Worm (Caenorhabditis elegans) whole organism, young adult: ENCODE measurements around the gene C15H11.10.
A peak's percentile ranks its signal among the peaks of the same experiment; 100 is the strongest.

Experiments used
- B0019.2 ChIP-seq: fragments of 200-800 bp; sonication (Bioruptor generic); conservative IDR thresholded peaks from 2 replicates; pipeline ENCODE4 v1.3.6; 2022; ENCODE audit warnings: missing genetic modification reagents, missing genetic modification characterization, missing compliant biosample characterization
- B0336.3 ChIP-seq: fragments of 200-800 bp; sonication (Bioruptor generic); IDR thresholded peaks from 2 replicates; pipeline ENCODE4 v1.3.6; 2022; ENCODE audit warnings: missing genetic modification characterization, missing compliant biosample characterization
- C06A6.2 ChIP-seq: fragments of 200-800 bp; sonication (Bioruptor generic); conservative IDR thresholded peaks from 2 replicates; pipeline ENCODE4 v1.3.6; 2022; ENCODE audit warnings: missing genetic modification characterization, missing compliant biosample characterization
- F10E7.11 ChIP-seq: sonication (generic microtip); optimal IDR thresholded peaks from 2 replicates; lab custom pipeline; 2017; ENCODE audit warnings: mild to moderate bottlenecking, missing genetic modification characterization, moderate library complexity, missing compliant biosample characterization
- F22D6.2 ChIP-seq: sonication (generic microtip); optimal IDR thresholded peaks from 2 replicates; lab custom pipeline; 2016; ENCODE audit warnings: mild to moderate bottlenecking, missing genetic modification characterization, missing compliant biosample characterization
- F39B2.1 ChIP-seq: fragments of 200-800 bp; sonication (Bioruptor generic); IDR thresholded peaks from 2 replicates; pipeline ENCODE4 v1.3.6; 2022; ENCODE audit warnings: missing genetic modification reagents, missing genetic modification characterization, missing compliant biosample characterization
- F52B5.7 ChIP-seq: sonication (generic microtip); optimal IDR thresholded peaks from 2 replicates; lab custom pipeline; 2016; ENCODE audit warnings: mild to moderate bottlenecking, missing genetic modification characterization, missing compliant biosample characterization
- K11D2.4 ChIP-seq: fragments of 200-800 bp; sonication (Bioruptor generic); IDR thresholded peaks from 2 replicates; pipeline ENCODE4 v1.3.6; 2022; ENCODE audit warnings: missing genetic modification reagents, missing genetic modification characterization, missing compliant biosample characterization
- K12H6.12 ChIP-seq: fragments of 200-800 bp; sonication (Bioruptor generic); optimal IDR thresholded peaks from 2 replicates; lab custom pipeline; 2018; ENCODE audit warnings: mild to moderate bottlenecking, missing genetic modification characterization, missing compliant biosample characterization
- T07F8.4 ChIP-seq: sonication (generic microtip); optimal IDR thresholded peaks from 2 replicates; lab custom pipeline; 2016; ENCODE audit warnings: mild to moderate bottlenecking, missing genetic modification characterization, moderate library complexity, missing compliant biosample characterization
- T26A5.8 ChIP-seq: sonication (generic microtip); optimal IDR thresholded peaks from 2 replicates; lab custom pipeline; 2016; ENCODE audit warnings: missing genetic modification characterization, missing compliant biosample characterization
- Y53F4B.3 ChIP-seq: fragments of 200-800 bp; sonication (Bioruptor generic); IDR thresholded peaks from 2 replicates; pipeline ENCODE4 v1.3.6; 2022; ENCODE audit warnings: missing genetic modification reagents, missing genetic modification characterization, missing compliant biosample characterization
- Y53G8AR.9 ChIP-seq: fragments of 200-800 bp; sonication (Bioruptor generic); conservative IDR thresholded peaks from 2 replicates; pipeline ENCODE4 v1.3.6; 2022; ENCODE audit warnings: missing genetic modification reagents, missing genetic modification characterization, missing compliant biosample characterization
- akir-1 ChIP-seq: fragments of 200-800 bp; sonication (Bioruptor generic); optimal IDR thresholded peaks from 2 replicates; lab custom pipeline; 2018; ENCODE audit warnings: mild to moderate bottlenecking, missing genetic modification characterization, moderate library complexity, missing compliant biosample characterization
- ama-1 ChIP-seq, 3 experiments: fragments of 150-350 bp in 1 of 3; sonication (generic microtip) in 2 of 3; optimal IDR thresholded peaks; 2 replicates each; lab custom pipeline; 2014 to 2018; ENCODE audit warnings: missing biosample characterization in 2 of 3, missing genetic modification characterization in 2 of 3, missing genetic modification reagents in 2 of 3
- aptf-3 ChIP-seq: fragments of 200-800 bp; sonication (Bioruptor generic); IDR thresholded peaks from 2 replicates; pipeline ENCODE4 v1.3.6; 2022; ENCODE audit warnings: missing genetic modification characterization, missing compliant biosample characterization
- attf-5 ChIP-seq: fragments of 200-800 bp; sonication (Bioruptor generic); optimal IDR thresholded peaks from 2 replicates; lab custom pipeline; 2018; ENCODE audit warnings: mild to moderate bottlenecking, missing genetic modification characterization, missing compliant biosample characterization
- bed-1 ChIP-seq: fragments of 200-800 bp; sonication (Bioruptor generic); IDR thresholded peaks from 2 replicates; pipeline ENCODE4 v1.3.6; 2022; ENCODE audit warnings: missing genetic modification reagents, missing genetic modification characterization, missing compliant biosample characterization
- bed-2 ChIP-seq: fragments of 200-800 bp; sonication (Bioruptor generic); IDR thresholded peaks from 2 replicates; pipeline ENCODE4 v1.3.6; 2022; ENCODE audit warnings: missing genetic modification reagents, missing genetic modification characterization, missing compliant biosample characterization
- cebp-2 ChIP-seq: fragments of 200-800 bp; sonication (Bioruptor generic); IDR thresholded peaks from 2 replicates; pipeline ENCODE4 v1.3.6; 2022; ENCODE audit warnings: missing genetic modification characterization, missing compliant biosample characterization
- ceh-100 ChIP-seq: fragments of 200-800 bp; sonication (Bioruptor generic); IDR thresholded peaks from 2 replicates; pipeline ENCODE4 v1.3.6; 2022; ENCODE audit warnings: missing genetic modification reagents, missing genetic modification characterization, missing compliant biosample characterization
- chd-7 ChIP-seq: sonication (generic microtip); optimal IDR thresholded peaks from 2 replicates; lab custom pipeline; 2016; ENCODE audit warnings: mild to moderate bottlenecking, missing genetic modification characterization, moderate library complexity, missing compliant biosample characterization
- egl-44 ChIP-seq: fragments of 200-800 bp; sonication (Bioruptor generic); IDR thresholded peaks from 2 replicates; pipeline ENCODE4 v1.3.6; 2022; ENCODE audit warnings: missing genetic modification reagents, missing genetic modification characterization, missing compliant biosample characterization
- egrh-3 ChIP-seq: fragments of 200-800 bp; sonication (Bioruptor generic); IDR thresholded peaks from 2 replicates; pipeline ENCODE4 v1.3.6; 2022; ENCODE audit warnings: missing genetic modification reagents, missing genetic modification characterization, missing compliant biosample characterization
- ekl-4 ChIP-seq: fragments of 200-800 bp; sonication (Bioruptor generic); IDR thresholded peaks from 2 replicates; pipeline ENCODE4 v1.3.6; 2022; ENCODE audit warnings: missing genetic modification reagents, missing genetic modification characterization, missing compliant biosample characterization
- fkh-3 ChIP-seq: sonication (generic microtip); optimal IDR thresholded peaks from 2 replicates; lab custom pipeline; 2016; ENCODE audit warnings: mild to moderate bottlenecking, missing genetic modification characterization, missing compliant biosample characterization
- him-1 ChIP-seq: sonication (generic microtip); optimal IDR thresholded peaks from 2 replicates; lab custom pipeline; 2016; ENCODE audit warnings: missing genotype, missing genetic modification reagents, missing genetic modification characterization, missing compliant biosample characterization
- hlh-12 ChIP-seq: sonication (generic microtip); optimal IDR thresholded peaks from 2 replicates; lab custom pipeline; 2016; ENCODE audit warnings: missing genetic modification characterization, missing compliant biosample characterization
- hmg-1.2 ChIP-seq: fragments of 200-800 bp; sonication (Bioruptor generic); IDR thresholded peaks from 2 replicates; pipeline ENCODE4 v1.3.6; 2022; ENCODE audit warnings: missing genetic modification reagents, missing genetic modification characterization, missing compliant biosample characterization
- let-607 ChIP-seq, 2 experiments: fragments of 200-800 bp in 1 of 2; sonication (Bioruptor generic) in 1 of 2; sonication (generic microtip) in 1 of 2; optimal IDR thresholded peaks; 2 replicates each; lab custom pipeline; 2016 to 2018; ENCODE audit warnings: mild to moderate bottlenecking in 2 of 2, missing compliant biosample characterization in 2 of 2, missing genetic modification characterization in 2 of 2, moderate library complexity in 2 of 2, missing genotype in 1 of 2
- lin-35 ChIP-seq, 3 experiments: fragments of 150-350 bp in 2 of 3; sonication (generic microtip) in 1 of 3; optimal IDR thresholded peaks; 2 replicates each; lab custom pipeline; 2014 to 2018; ENCODE audit warnings: missing biosample characterization in 3 of 3, missing genetic modification characterization in 3 of 3, missing genetic modification reagents in 3 of 3
- lin-40 ChIP-seq: sonication (generic microtip); optimal IDR thresholded peaks from 2 replicates; lab custom pipeline; 2016; ENCODE audit warnings: missing genetic modification characterization, mild to moderate bottlenecking, missing compliant biosample characterization, missing genotype, missing genetic modification reagents
- lsl-1 ChIP-seq: fragments of 200-800 bp; sonication (Bioruptor generic); optimal IDR thresholded peaks from 2 replicates; lab custom pipeline; 2018; ENCODE audit warnings: mild to moderate bottlenecking, missing genetic modification characterization, moderate library complexity, missing compliant biosample characterization
- mel-28 ChIP-seq: sonication (generic microtip); optimal IDR thresholded peaks from 2 replicates; lab custom pipeline; 2016; ENCODE audit warnings: borderline replicate concordance, mild to moderate bottlenecking, missing genetic modification characterization, missing compliant biosample characterization
- mes-4 ChIP-seq: sonication (generic microtip); optimal IDR thresholded peaks from 2 replicates; lab custom pipeline; 2016; ENCODE audit warnings: missing genotype, missing genetic modification characterization, missing compliant biosample characterization
- nfyb-1 ChIP-seq: fragments of 200-800 bp; sonication (Bioruptor generic); IDR thresholded peaks from 2 replicates; pipeline ENCODE4 v1.3.6; 2022; ENCODE audit warnings: missing genetic modification reagents, missing genetic modification characterization, missing compliant biosample characterization
- nhr-80 ChIP-seq: sonication (generic microtip); optimal IDR thresholded peaks from 2 replicates; lab custom pipeline; 2016; ENCODE audit warnings: missing genetic modification characterization, missing compliant biosample characterization
- nhr-90 ChIP-seq: sonication (generic microtip); optimal IDR thresholded peaks from 2 replicates; lab custom pipeline; 2016; ENCODE audit warnings: missing genotype, mild to moderate bottlenecking, missing genetic modification characterization, missing compliant biosample characterization
- pbrm-1 ChIP-seq: fragments of 200-800 bp; sonication (Bioruptor generic); IDR thresholded peaks from 2 replicates; pipeline ENCODE4 v1.3.6; 2022; ENCODE audit warnings: missing genetic modification reagents, missing genetic modification characterization, missing compliant biosample characterization
- pha-4 ChIP-seq: fragments of 150-350 bp; sonication (generic microtip); optimal IDR thresholded peaks from 2 replicates; lab custom pipeline; 2014; ENCODE audit warnings: missing biosample characterization, missing genetic modification reagents, missing genetic modification characterization
- snpc-3.4 ChIP-seq: sonication (generic microtip); optimal IDR thresholded peaks from 2 replicates; lab custom pipeline; 2017; ENCODE audit warnings: missing genetic modification characterization, mild to moderate bottlenecking, missing compliant biosample characterization, antibody characterized with exemption, moderate library complexity, missing genotype, missing genetic modification reagents
- sptf-2 ChIP-seq: fragments of 200-800 bp; sonication (Bioruptor generic); optimal IDR thresholded peaks from 2 replicates; lab custom pipeline; 2018; ENCODE audit warnings: mild to moderate bottlenecking, missing genetic modification characterization, missing compliant biosample characterization
- tlf-1 ChIP-seq: fragments of 200-800 bp; sonication (Bioruptor generic); optimal IDR thresholded peaks from 2 replicates; lab custom pipeline; 2018; ENCODE audit warnings: mild to moderate bottlenecking, missing genetic modification characterization, missing compliant biosample characterization
- unc-62 ChIP-seq: fragments of 150-350 bp; optimal IDR thresholded peaks from 2 replicates; lab custom pipeline; 2014; ENCODE audit warnings: missing biosample characterization, missing genetic modification reagents, missing genetic modification characterization
- zim-3 ChIP-seq: sonication (generic microtip); optimal IDR thresholded peaks from 2 replicates; lab custom pipeline; 2017; ENCODE audit warnings: mild to moderate bottlenecking, missing genetic modification characterization, moderate library complexity, missing compliant biosample characterization
- ztf-18 ChIP-seq: sonication (generic microtip); optimal IDR thresholded peaks from 2 replicates; lab custom pipeline; 2016; ENCODE audit warnings: missing genotype, mild to moderate bottlenecking, missing genetic modification characterization, missing compliant biosample characterization
- ztf-25 ChIP-seq: fragments of 200-800 bp; sonication (Bioruptor generic); IDR thresholded peaks from 2 replicates; pipeline ENCODE4 v1.3.6; 2022; ENCODE audit warnings: missing genetic modification reagents, missing genetic modification characterization, missing compliant biosample characterization
- ztf-6 ChIP-seq: fragments of 200-800 bp; sonication (Bioruptor generic); IDR thresholded peaks from 2 replicates; pipeline ENCODE4 v1.3.6; 2022; ENCODE audit warnings: missing genetic modification reagents, missing genetic modification characterization, missing compliant biosample characterization

C15H11.10 gene

ce11 chrV:14354258-14354877 lies 37.6 kb upstream of the C15H11.10 start, which contains the start of gene Y49A3A.3 (continued):
- TF ChIP-seq snpc-3.4 (tag; lab: Kevin White, UChicago): no peak
- no peak for TF ChIP-seq Y53F4B.3 (GFP tag; lab: Robert Waterston, UW)
- TF ChIP-seq hmg-1.2 (GFP tag; lab: Robert Waterston, UW): peak; percentile 23; the same call in 1 of the 2 replicates
- peak; percentile 94 for TF ChIP-seq B0336.3 (GFP tag; lab: Robert Waterston, UW)
- no peak for TF ChIP-seq hlh-12 (tag; lab: Kevin White, UChicago)
- peak; percentile 73 for TF ChIP-seq zim-3 (tag; lab: Kevin White, UChicago)
- peak; percentile 76 for TF ChIP-seq pbrm-1 (GFP tag; lab: Robert Waterston, UW)
- TF ChIP-seq ama-1 (optimal IDR thresholded peaks at IDR 0.05; lab: Kevin White, UChicago): peak; percentile 76
- peak in 1 of 2 experiments; percentile 80 for TF ChIP-seq ama-1 (GFP tag; optimal IDR thresholded peaks at IDR 0.05; lab: Kevin White, UChicago)
- peak; percentile 52 for TF ChIP-seq ztf-18 (tag; lab: Kevin White, UChicago)
- no peak for TF ChIP-seq unc-62 (GFP tag; lab: Kevin White, UChicago)
- 0 out of 2 replicates have a peak, but pooled peaks have one; percentile 13 for TF ChIP-seq C06A6.2 (GFP tag; lab: Robert Waterston, UW)
- peak; percentile 36 for TF ChIP-seq nhr-90 (tag; lab: Kevin White, UChicago)
- TF ChIP-seq bed-1 (GFP tag; lab: Robert Waterston, UW): no peak
- peak; percentile 63 for TF ChIP-seq fkh-3 (tag; lab: Kevin White, UChicago)
- no peak for TF ChIP-seq egrh-3 (GFP tag; lab: Robert Waterston, UW)
- TF ChIP-seq tlf-1 (GFP tag; lab: Kevin White, UChicago): peak; percentile 87
- peak; percentile 66 for TF ChIP-seq ceh-100
- TF ChIP-seq lsl-1 (GFP tag; lab: Kevin White, UChicago): peak; percentile 2
- TF ChIP-seq aptf-3: no peak
- peak; percentile 61 to 71 for TF ChIP-seq let-607 (tag; optimal IDR thresholded peaks at IDR 0.05; lab: Kevin White, UChicago)
- peak; percentile 46 for TF ChIP-seq mel-28 (tag; lab: Kevin White, UChicago)
- no peak for TF ChIP-seq him-1 (tag; lab: Kevin White, UChicago)
- TF ChIP-seq mes-4 (tag; lab: Kevin White, UChicago): no peak
- TF ChIP-seq egl-44 (GFP tag; lab: Robert Waterston, UW): no peak
- peak; percentile 13 for TF ChIP-seq akir-1 (GFP tag; lab: Kevin White, UChicago)
- TF ChIP-seq pha-4 (tag; lab: Kevin White, UChicago): no peak
- TF ChIP-seq ekl-4 (GFP tag; lab: Robert Waterston, UW): peak; percentile 90
- peak; percentile 82 for TF ChIP-seq lin-40
- TF ChIP-seq chd-7 (tag; lab: Kevin White, UChicago): peak; percentile 91
- TF ChIP-seq B0019.2 (GFP tag; lab: Robert Waterston, UW): no peak
- TF ChIP-seq F10E7.11 (tag; lab: Kevin White, UChicago): peak; percentile 48
- 0 out of 2 replicates have a peak, but pooled peaks have one; percentile 60 for TF ChIP-seq cebp-2 (GFP tag; lab: Robert Waterston, UW)
- TF ChIP-seq bed-2 (GFP tag; lab: Robert Waterston, UW): no peak
- TF ChIP-seq sptf-2 (GFP tag; lab: Kevin White, UChicago): no peak
- TF ChIP-seq ztf-25 (GFP tag; lab: Robert Waterston, UW): no peak
- TF ChIP-seq K11D2.4 (GFP tag; lab: Robert Waterston, UW): peak; percentile 59; the same call in 1 of the 2 replicates
- TF ChIP-seq T07F8.4: no peak
- peak; percentile 68; the same call in 1 of the 2 replicates for TF ChIP-seq F39B2.1 (GFP tag; lab: Robert Waterston, UW)
- TF ChIP-seq Y53G8AR.9 (GFP tag; lab: Robert Waterston, UW): 0 out of 2 replicates have a peak, but pooled peaks have one; percentile 78
- no peak for TF ChIP-seq ztf-6 (GFP tag; lab: Robert Waterston, UW)
- TF ChIP-seq F52B5.7 (tag; lab: Kevin White, UChicago): peak; percentile 87
- TF ChIP-seq lin-35 (GFP tag; optimal IDR thresholded peaks at IDR 0.05; lab: Kevin White, UChicago): peak in 1 of 3 experiments; percentile 23
- TF ChIP-seq nhr-80: peak; percentile 25
- peak; percentile 78 for TF ChIP-seq nfyb-1
- peak; percentile 43 for TF ChIP-seq attf-5 (GFP tag; lab: Kevin White, UChicago)
- TF ChIP-seq T26A5.8 (tag; lab: Kevin White, UChicago): no peak
- no peak for TF ChIP-seq K12H6.12 (tag; lab: Kevin White, UChicago)
- TF ChIP-seq F22D6.2 (tag; lab: Kevin White, UChicago): peak; percentile 23
